Fruit fly (Drosophila melanogaster) whole organism, adult: ENCODE data around the gene CG18788.

Source experiments
- CG7101 ChIP-seq: fragments of 200-800 bp; sonication (Bioruptor generic); optimal IDR thresholded peaks from 2 replicates; lab custom pipeline; 2018; ENCODE audit warnings: missing biosample characterization, mild to moderate bottlenecking, missing genetic modification characterization, moderate library complexity
- Clk ChIP-seq: fragments of 200-800 bp; sonication (Bioruptor generic); optimal IDR thresholded peaks from 2 replicates; lab custom pipeline; 2017; ENCODE audit warnings: missing biosample characterization, missing genetic modification characterization
- cnc ChIP-seq, 2 experiments: fragments of >200 bp; optimal IDR thresholded peaks; 2 replicates each; lab custom pipeline; 2017
- ovo ChIP-seq: fragments of 200-800 bp; sonication (Bioruptor generic); optimal IDR thresholded peaks from 2 replicates; lab custom pipeline; 2016; ENCODE audit warnings: missing biosample characterization, missing genetic modification characterization
- tj ChIP-seq: fragments of 200-800 bp; sonication (Bioruptor generic); optimal IDR thresholded peaks from 3 replicates; lab custom pipeline; 2017; ENCODE audit warnings: missing biosample characterization, mild to moderate bottlenecking, missing genetic modification characterization, moderate library complexity

- peak; percentile 72 for TF ChIP-seq tj (GFP tag; lab: Kevin White, UChicago)
- peak; percentile 35 for TF ChIP-seq ovo (GFP tag; lab: Kevin White, UChicago)
- TF ChIP-seq CG7101: peak; percentile 57
- no peak for TF ChIP-seq cnc (optimal IDR thresholded peaks at IDR 0.05; lab: Kevin White, UChicago)
- TF ChIP-seq Clk: no peak
Observed at dm6 chr2L:12011682-12012655, 22.0 kb upstream of the CG18788 start.
